Fruit fly (Drosophila melanogaster): ENCODE results near the gene kuz.

dm6 chr2L:13549973-13550458 lies at the start of gene kuz:
- TF ChIP-seq lola (GFP tag; optimal IDR thresholded peaks at IDR 0.05) (no peak), pan (optimal IDR thresholded peaks at IDR 0.05) (no peak), CG9705 (GFP tag; optimal IDR thresholded peaks at IDR 0.05) (no peak), usp (GFP tag; optimal IDR thresholded peaks at IDR 0.05) (no peak), rgr (GFP tag; optimal IDR thresholded peaks at IDR 0.05) (no peak), h (GFP tag; optimal IDR thresholded peaks at IDR 0.05) (peak; percentile 65), foxo (GFP tag; optimal IDR thresholded peaks at IDR 0.05) (peak in 1 of 2 experiments; percentile 19), ey (GFP tag; optimal IDR thresholded peaks at IDR 0.05) (no peak), sv (GFP tag; optimal IDR thresholded peaks at IDR 0.05) (no peak), Hnf4 (GFP tag; optimal IDR thresholded peaks at IDR 0.05) (peak; percentile 62), Hr78 (GFP tag; optimal IDR thresholded peaks at IDR 0.05) (no peak), Myc (optimal IDR thresholded peaks at IDR 0.05) (no peak), HLH106 (tag; optimal IDR thresholded peaks at IDR 0.05) (peak; percentile 44)

Data from whole organism, wandering third instar larva.